Worm (Caenorhabditis elegans): Measurements from ENCODE around the gene srg-37.

The srg-37 gene

DNA sequence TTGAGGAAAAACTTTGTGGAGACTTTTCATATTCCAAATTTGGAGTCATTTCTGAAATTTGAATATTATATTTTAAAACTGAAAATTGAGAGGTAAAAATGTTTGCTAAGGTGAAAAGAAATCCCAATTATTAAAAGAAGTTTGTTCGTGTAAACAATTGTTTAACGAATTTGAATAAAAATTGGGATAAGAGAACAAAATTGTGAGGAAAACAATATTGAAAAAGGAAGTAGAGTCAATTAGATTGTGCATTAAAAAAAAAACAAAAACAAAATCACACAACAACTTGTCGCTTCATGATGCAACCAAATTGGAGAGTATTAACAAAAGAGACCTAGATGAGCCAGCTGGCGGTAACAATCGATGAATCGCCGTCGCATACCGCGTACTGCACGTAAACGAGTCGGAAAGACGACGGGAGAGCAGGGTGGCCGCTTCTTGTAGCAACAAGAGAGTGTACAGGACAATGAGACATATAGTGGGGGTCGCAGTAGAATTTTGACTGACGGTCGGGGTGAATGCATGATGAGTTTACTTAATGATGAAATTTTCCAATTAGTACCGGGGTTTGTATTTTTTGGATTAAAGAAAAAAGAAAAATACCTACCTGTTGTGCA is 8.6 kb upstream of the srg-37 start, which contains the start of gene K04C1.3:
K04C1.3 (minus strand) TSS at position 51 of the 617 bp plus-strand sequence.
- TF ChIP-seq daf-16 (GFP tag; optimal IDR thresholded peaks at IDR 0.05): no peak
- peak; percentile 23 for TF ChIP-seq daf-16 (tag; optimal IDR thresholded peaks at IDR 0.05)
- TF ChIP-seq hif-1 (tag; optimal IDR thresholded peaks at IDR 0.05): peak in 1 of 2 experiments; percentile 83
- TF ChIP-seq unc-130 (GFP tag; optimal IDR thresholded peaks at IDR 0.05): no peak

ce11 chrX:14241531-14241930 is 6.7 kb upstream of the srg-37 start:
- TF ChIP-seq madf-5 (GFP tag; IDR thresholded peaks at IDR 0.05): no peak
- peak; percentile 92 for TF ChIP-seq aha-1 (tag)

DNA sequence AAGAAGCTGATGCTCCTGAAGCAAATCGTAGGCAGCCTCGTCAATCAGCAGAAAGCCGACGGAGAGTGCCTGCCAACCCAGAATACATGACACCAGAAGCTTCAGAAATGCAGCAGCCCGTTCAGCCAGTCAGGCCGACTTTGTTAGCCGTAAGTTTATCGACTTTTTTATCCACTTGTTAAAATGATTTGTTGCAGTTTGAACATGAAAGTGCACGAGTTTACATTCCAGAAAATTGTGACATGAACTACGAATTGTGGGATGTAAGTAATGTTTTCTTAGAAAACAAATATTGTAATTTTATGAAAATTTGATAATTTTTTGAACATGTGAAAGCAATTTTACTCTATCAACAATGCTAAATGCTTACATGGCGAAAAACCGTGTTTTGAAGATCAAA is 5.4 kb upstream of the srg-37 start:
- TF ChIP-seq tag-97 (GFP tag; IDR thresholded peaks at IDR 0.05): no peak
- TF ChIP-seq daf-19 (GFP tag; conservative IDR thresholded peaks at IDR 0.05): no peak
- TF ChIP-seq dmd-9 (GFP tag; IDR thresholded peaks at IDR 0.05): no peak
- TF ChIP-seq lin-13 (GFP tag; optimal IDR thresholded peaks at IDR 0.05): no peak
- no peak for TF ChIP-seq ceh-44 (GFP tag; IDR thresholded peaks at IDR 0.05)
- peak in 1 of 2 experiments; percentile 93 for TF ChIP-seq unc-62 (GFP tag; optimal IDR thresholded peaks at IDR 0.05 in 1 of 2)
- TF ChIP-seq unc-62 (tag; optimal IDR thresholded peaks at IDR 0.05): no peak

- TF ChIP-seq nhr-28 (tag; optimal IDR thresholded peaks at IDR 0.05) (peak; percentile 42), dpl-1 (GFP tag; optimal IDR thresholded peaks at IDR 0.05) (peak; percentile 11), dve-1 (tag; optimal IDR thresholded peaks at IDR 0.05; ENCODE audit: insufficient read depth) (peak; percentile 85), nhr-6 (tag; optimal IDR thresholded peaks at IDR 0.05) (peak; percentile 32), hlh-11 (tag; optimal IDR thresholded peaks at IDR 0.05) (peak; percentile 72), F44E2.7 (GFP tag; IDR thresholded peaks at IDR 0.05) (no peak), lin-13 (GFP tag; optimal IDR thresholded peaks at IDR 0.05) (peak; percentile 40), mep-1 (tag; optimal IDR thresholded peaks at IDR 0.05) (peak; percentile 70), daf-16 (GFP tag; optimal IDR thresholded peaks at IDR 0.05) (no peak), daf-16 (tag; optimal IDR thresholded peaks at IDR 0.05) (peak; percentile 43), dmd-6 (GFP tag; IDR thresholded peaks at IDR 0.05) (peak; percentile 27; the same call in 1 of the 2 replicates), mdl-1 (tag; optimal IDR thresholded peaks at IDR 0.05) (peak in 1 of 2 experiments; percentile 47), fos-1 (tag; optimal IDR thresholded peaks at IDR 0.05) (no peak), ceh-28 (tag; optimal IDR thresholded peaks at IDR 0.05) (peak; percentile 26), hmg-1.1 (GFP tag; IDR thresholded peaks at IDR 0.05) (peak; percentile 37; the same call in 1 of the 2 replicates), Y75B8A.6 (GFP tag; IDR thresholded peaks at IDR 0.05) (no peak), dmd-8 (GFP tag; IDR thresholded peaks at IDR 0.05) (no peak), nhr-77 (tag; optimal IDR thresholded peaks at IDR 0.05) (peak; percentile 34), mes-2 (tag; optimal IDR thresholded peaks at IDR 0.05; ENCODE audit: poor library complexity, severe bottlenecking) (peak; percentile 58), rbr-2 (tag; optimal IDR thresholded peaks at IDR 0.05) (peak; percentile 53), tag-97 (GFP tag; IDR thresholded peaks at IDR 0.05) (no peak), aha-1 (tag) (peak; percentile 96), hif-1 (tag; optimal IDR thresholded peaks at IDR 0.05) (peak in 1 of 2 experiments; percentile 30), hlh-30 (tag; optimal IDR thresholded peaks at IDR 0.05; ENCODE audit: insufficient read depth) (peak; percentile 65)
Measured at ce11 chrX:14238291-14238758, 3.5 kb upstream of the srg-37 start, which contains the start of gene K04C1.2. TSS of gene K04C1.2 (plus strand) at chrX:14238708.

DNA sequence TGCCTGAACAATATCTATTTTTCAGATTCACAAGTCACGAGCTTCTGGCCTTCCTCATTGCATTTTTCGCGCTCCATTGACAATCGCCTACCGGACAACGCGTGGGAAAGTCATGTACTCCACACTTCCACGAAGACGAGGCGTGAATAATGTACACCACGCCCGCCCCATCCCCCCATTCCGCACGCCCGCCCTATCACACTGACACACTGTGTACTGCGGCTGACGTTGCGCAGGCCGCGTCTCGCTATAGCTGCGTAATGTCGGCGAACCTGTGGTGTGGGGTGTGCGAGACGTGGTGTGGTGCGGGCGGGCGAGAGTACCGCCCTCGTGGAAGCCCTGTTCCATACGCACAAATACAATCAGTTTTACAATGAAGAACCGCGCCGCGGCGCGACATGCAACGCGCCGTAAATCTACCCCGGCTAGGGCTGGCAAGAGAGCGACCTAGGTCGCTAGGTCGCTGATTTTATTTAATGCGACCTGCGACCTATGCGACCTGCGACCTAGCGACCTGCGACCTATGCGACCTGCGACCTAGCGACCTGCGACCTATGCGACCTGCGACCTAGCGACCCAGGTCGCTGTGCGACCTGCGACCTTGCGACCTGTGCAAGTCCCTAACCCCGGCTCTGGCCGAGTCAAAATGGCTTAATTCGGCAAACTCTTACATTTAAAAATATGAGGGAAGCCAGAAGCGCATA is 1.4 kb upstream of the srg-37 start:
- TF ChIP-seq hlh-11 (tag; optimal IDR thresholded peaks at IDR 0.05) (no peak), spr-3 (GFP tag; optimal IDR thresholded peaks at IDR 0.05) (no peak), ceh-20 (GFP tag; IDR thresholded peaks at IDR 0.05) (no peak), lim-7 (GFP tag; IDR thresholded peaks at IDR 0.05) (no peak), daf-8 (GFP tag; IDR thresholded peaks at IDR 0.05) (no peak), Y75B8A.6 (GFP tag; IDR thresholded peaks at IDR 0.05) (no peak), pha-4 (GFP tag; IDR thresholded peaks at IDR 0.05) (peak; percentile 44; the same call in 1 of the 2 replicates), pha-4 (tag; optimal IDR thresholded peaks at IDR 0.05) (no peak), set-16 (GFP tag; IDR thresholded peaks at IDR 0.05) (peak; percentile 87), nhr-48 (tag; optimal IDR thresholded peaks at IDR 0.05) (no peak), aha-1 (tag) (peak; percentile 70)
